Fruit fly (Drosophila melanogaster): Measurements from ENCODE around the gene RapGAP1.

DNA sequence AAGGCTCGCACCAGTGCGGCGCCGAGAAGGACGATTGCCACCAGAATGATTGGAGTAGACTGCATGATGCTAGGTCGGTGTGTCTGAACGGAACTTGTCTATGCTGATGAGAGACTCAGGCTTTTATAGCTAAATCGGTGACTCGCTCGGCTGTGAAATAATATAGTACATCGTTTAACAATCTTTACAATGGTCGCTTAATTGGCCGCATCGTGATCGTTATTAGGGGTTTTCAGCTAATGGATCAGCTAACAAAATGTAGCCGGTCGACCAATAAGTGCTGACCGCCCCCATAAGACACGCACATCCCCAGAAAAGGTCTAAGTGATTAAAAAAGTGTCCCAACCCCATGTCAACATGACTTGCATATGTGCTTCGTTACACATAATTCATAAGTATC, 81.5 kb downstream of the RapGAP1 start, which contains the start of gene Obp28a:
- no peak for TF ChIP-seq ttk (optimal IDR thresholded peaks at IDR 0.05)
- no peak for TF ChIP-seq psq (optimal IDR thresholded peaks at IDR 0.05)
